Fruit fly (Drosophila melanogaster) S2 (cell line): Measurements from ENCODE around the gene Myb.

Source experiments
- CG8478 ChIP-seq: fragments of >200 bp; optimal IDR thresholded peaks from 2 replicates; lab custom pipeline; 2018
- CTCF ChIP-seq, 2 experiments: fragments of >200 bp; optimal IDR thresholded peaks; 2 replicates each; lab custom pipeline; 2018

DNA sequence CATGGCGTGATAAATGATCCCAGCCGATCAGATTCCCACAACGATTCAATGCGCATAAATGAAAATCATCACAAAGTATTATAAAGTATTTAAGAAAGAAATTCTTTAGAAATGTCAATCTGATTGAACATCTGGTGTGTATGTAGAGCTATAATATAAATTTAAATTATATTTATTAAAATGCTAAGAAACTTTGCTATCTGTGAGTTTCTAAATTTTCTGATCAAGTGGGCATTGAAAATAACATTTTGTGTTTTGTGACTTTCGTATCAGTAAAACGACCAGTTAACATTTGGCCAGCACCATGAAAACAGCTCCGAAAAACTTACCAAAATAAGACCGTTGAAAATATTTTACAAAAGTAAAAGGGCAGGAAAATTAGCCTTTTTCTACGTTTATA is 20.1 kb downstream of the Myb start, which contains the start of gene CG8565:
- no peak for TF ChIP-seq CG8478 (lab: Kevin White, UChicago)
- TF ChIP-seq CTCF (optimal IDR thresholded peaks at IDR 0.05; lab: Kevin White, UChicago), result no peak
